Fruit fly (Drosophila melanogaster) whole organism, pupa: Measurements from ENCODE around the gene CG5026.

Experiments
- CG10348 ChIP-seq: fragments of 200-800 bp; sonication (Bioruptor generic); IDR thresholded peaks from 2 replicates; pipeline ENCODE4 v1.3.6; 2022; ENCODE audit warnings: missing biosample characterization, missing genetic modification characterization
- CG12605 ChIP-seq: fragments of 200-800 bp; sonication (Bioruptor generic); IDR thresholded peaks from 2 replicates; pipeline ENCODE4 v1.3.6; 2022; ENCODE audit warnings: missing biosample characterization, missing genetic modification characterization
- CG13204 ChIP-seq: fragments of 200-800 bp; sonication (Bioruptor generic); optimal IDR thresholded peaks from 2 replicates; lab custom pipeline; 2018; ENCODE audit warnings: missing biosample characterization, mild to moderate bottlenecking, missing genetic modification characterization, moderate library complexity
- CG14655 ChIP-seq: fragments of 200-800 bp; sonication (Bioruptor generic); optimal IDR thresholded peaks from 3 replicates; lab custom pipeline; 2017; ENCODE audit warnings: mild to moderate bottlenecking, missing biosample characterization, missing genetic modification reagents, missing genetic modification characterization
- CG15710 ChIP-seq: fragments of 200-800 bp; sonication (Bioruptor generic); optimal IDR thresholded peaks from 2 replicates; lab custom pipeline; 2018; ENCODE audit warnings: missing biosample characterization, mild to moderate bottlenecking, missing genetic modification characterization, moderate library complexity
- CG17806 ChIP-seq: fragments of 200-800 bp; sonication (Bioruptor generic); optimal IDR thresholded peaks from 2 replicates; lab custom pipeline; 2018; ENCODE audit warnings: missing biosample characterization, mild to moderate bottlenecking, missing genetic modification characterization, moderate library complexity
- CG32121 ChIP-seq: fragments of 200-800 bp; sonication (Bioruptor generic); IDR thresholded peaks from 2 replicates; pipeline ENCODE4 v1.3.6; 2022; ENCODE audit warnings: missing biosample characterization, missing genetic modification characterization
- CG34367 ChIP-seq: fragments of 200-800 bp; sonication (Bioruptor generic); optimal IDR thresholded peaks from 2 replicates; lab custom pipeline; 2018; ENCODE audit warnings: missing biosample characterization, mild to moderate bottlenecking, missing genetic modification characterization
- CG4496 ChIP-seq: fragments of 200-800 bp; sonication (Bioruptor generic); IDR thresholded peaks from 3 replicates; pipeline ENCODE4 v1.3.6; 2022; ENCODE audit warnings: missing biosample characterization, missing genetic modification characterization
- CG8159 ChIP-seq: fragments of 200-800 bp; sonication (Bioruptor generic); optimal IDR thresholded peaks from 3 replicates; lab custom pipeline; 2018; ENCODE audit warnings: missing biosample characterization, mild to moderate bottlenecking, missing genetic modification characterization, moderate library complexity
- CG8301 ChIP-seq: fragments of 200-800 bp; sonication (Bioruptor generic); optimal IDR thresholded peaks from 2 replicates; lab custom pipeline; 2018; ENCODE audit warnings: missing biosample characterization, mild to moderate bottlenecking, missing genetic modification characterization
- CG9948 ChIP-seq: fragments of 200-800 bp; sonication (Bioruptor generic); optimal IDR thresholded peaks from 2 replicates; lab custom pipeline; 2018; ENCODE audit warnings: missing biosample characterization, mild to moderate bottlenecking, missing genetic modification characterization, moderate library complexity
- D1 ChIP-seq: fragments of 200-800 bp; sonication (Bioruptor generic); optimal IDR thresholded peaks from 2 replicates; lab custom pipeline; 2018; ENCODE audit warnings: missing biosample characterization, mild to moderate bottlenecking, missing genetic modification characterization, moderate library complexity
- EcR ChIP-seq: fragments of 200-800 bp; sonication (Bioruptor generic); optimal IDR thresholded peaks from 3 replicates; lab custom pipeline; 2019; ENCODE audit warnings: missing biosample characterization, missing genetic modification characterization, mild to moderate bottlenecking, moderate library complexity, missing genetic modification reagents
- Ets98B ChIP-seq: fragments of 200-800 bp; sonication (Bioruptor generic); IDR thresholded peaks from 2 replicates; pipeline ENCODE4 v1.3.6; 2022; ENCODE audit warnings: missing biosample characterization, missing genetic modification characterization
- Pif1A ChIP-seq: fragments of 200-800 bp; sonication (Bioruptor generic); optimal IDR thresholded peaks from 3 replicates; lab custom pipeline; 2016; ENCODE audit warnings: missing biosample characterization, missing genetic modification characterization
- Pif1B ChIP-seq: fragments of 200-800 bp; sonication (Bioruptor generic); optimal IDR thresholded peaks from 3 replicates; lab custom pipeline; 2016; ENCODE audit warnings: missing biosample characterization, missing genetic modification characterization
- Snoo ChIP-seq: fragments of 200-800 bp; sonication (Bioruptor generic); optimal IDR thresholded peaks from 3 replicates; lab custom pipeline; 2017; ENCODE audit warnings: missing biosample characterization, mild to moderate bottlenecking, missing genetic modification characterization, inconsistent platforms
- fd96Ca ChIP-seq: fragments of 200-800 bp; sonication (Bioruptor generic); IDR thresholded peaks from 3 replicates; pipeline ENCODE4 v1.3.6; 2022; ENCODE audit warnings: missing biosample characterization, missing genetic modification characterization
- gl ChIP-seq: fragments of 200-800 bp; sonication (Bioruptor generic); optimal IDR thresholded peaks from 2 replicates; lab custom pipeline; 2018; ENCODE audit warnings: missing biosample characterization, mild to moderate bottlenecking, missing genetic modification characterization
- rn ChIP-seq: fragments of 200-800 bp; sonication (Bioruptor generic); IDR thresholded peaks from 2 replicates; pipeline ENCODE4 v1.3.6; 2022; ENCODE audit warnings: missing biosample characterization, missing genetic modification characterization

The CG5026 gene

dm6 chr3L:8968437-8968836 is at the start of gene CG5026:
Gene CG5026 (plus strand): TSS chr3L:8968528.
- TF ChIP-seq EcR (GFP tag; lab: Kevin White, UChicago): peak; percentile 2
- TF ChIP-seq Pif1B (GFP tag; lab: Kevin White, UChicago): no peak
- TF ChIP-seq, all 21 proteins: peak for 1

- TF ChIP-seq CG17806 (tag; lab: Kevin White, UChicago): no peak
- TF ChIP-seq, all 21 proteins: peak for 0
Measured at dm6 chr3L:8919678-8920077, 48.6 kb upstream of the CG5026 start.

dm6 chr3L:8920710-8921109 is 47.6 kb upstream of the CG5026 start:
- TF ChIP-seq CG9948 (tag; lab: Kevin White, UChicago) (peak; percentile 53), Pif1A (GFP tag; lab: Kevin White, UChicago) (peak; percentile 80), CG17806 (tag; lab: Kevin White, UChicago) (peak; percentile 52), CG4496 (GFP tag; lab: Robert Waterston, UW) (peak; percentile 93), rn (GFP tag; lab: Robert Waterston, UW) (peak; percentile 66), D1 (no peak), CG13204 (no peak), EcR (GFP tag; lab: Kevin White, UChicago) (peak; percentile 17), Pif1B (GFP tag; lab: Kevin White, UChicago) (peak; percentile 34), CG14655 (GFP tag; lab: Kevin White, UChicago) (peak; percentile 76), Snoo (tag; lab: Kevin White, UChicago) (peak; percentile 8), CG15710 (tag; lab: Kevin White, UChicago) (peak; percentile 36), fd96Ca (GFP tag; lab: Robert Waterston, UW) (peak; percentile 91), CG34367 (tag; lab: Kevin White, UChicago) (peak; percentile 26), CG8159 (tag; lab: Kevin White, UChicago) (peak; percentile 39), gl (tag; lab: Kevin White, UChicago) (no peak), CG10348 (GFP tag; lab: Robert Waterston, UW) (peak; percentile 55; the same call in 1 of the 2 replicates), Ets98B (GFP tag; lab: Robert Waterston, UW) (peak; percentile 94), CG32121 (GFP tag; lab: Robert Waterston, UW) (peak; percentile 94), CG12605 (GFP tag; lab: Robert Waterston, UW) (peak; percentile 88), CG8301 (peak; percentile 79)
- TF ChIP-seq, all 21 proteins: peak for 18

DNA sequence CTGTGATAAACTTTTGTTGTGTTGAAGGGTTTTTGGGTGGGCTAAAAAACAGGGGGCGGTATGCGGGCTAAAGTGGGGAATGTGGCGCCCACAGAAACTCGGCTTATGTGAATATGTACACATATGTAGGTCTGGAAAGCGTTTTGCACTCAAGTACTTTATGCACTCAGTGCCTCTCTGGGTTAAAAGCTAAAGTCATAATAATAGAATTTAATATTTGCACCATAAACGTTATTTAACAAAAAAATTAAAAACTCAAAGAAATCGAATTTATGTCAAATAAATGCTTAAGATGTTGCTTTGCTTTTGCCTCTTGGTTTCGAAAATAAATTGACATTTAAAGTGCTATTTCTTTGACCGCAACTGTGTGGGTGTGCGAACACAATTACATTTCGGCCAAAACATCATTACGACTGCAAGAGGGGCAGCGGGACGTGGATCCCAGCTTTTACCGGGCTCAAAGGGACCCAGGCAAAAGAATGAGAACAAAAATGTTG is 43.9 kb upstream of the CG5026 start:
- TF ChIP-seq Snoo (tag; lab: Kevin White, UChicago) (no peak), CG32121 (GFP tag; lab: Robert Waterston, UW) (peak; percentile 59), rn (GFP tag; lab: Robert Waterston, UW) (no peak), CG4496 (GFP tag; lab: Robert Waterston, UW) (peak; percentile 43; the same call in 2 of the 3 replicates), CG8301 (no peak), CG14655 (GFP tag; lab: Kevin White, UChicago) (peak; percentile 29), CG15710 (tag; lab: Kevin White, UChicago) (peak; percentile 10), CG10348 (GFP tag; lab: Robert Waterston, UW) (no peak), Ets98B (GFP tag; lab: Robert Waterston, UW) (peak; percentile 48; the same call in 1 of the 2 replicates), CG9948 (tag; lab: Kevin White, UChicago) (peak; percentile 6), CG12605 (GFP tag; lab: Robert Waterston, UW) (peak; percentile 43), CG34367 (tag; lab: Kevin White, UChicago) (no peak)

- 0 out of 3 replicates have a peak, but pooled peaks have one; percentile 18 for TF ChIP-seq CG4496 (GFP tag; lab: Robert Waterston, UW)
- no peak for TF ChIP-seq CG10348 (GFP tag; lab: Robert Waterston, UW)
Measured at dm6 chr3L:8924999-8925398, 43.3 kb upstream of the CG5026 start.

DNA sequence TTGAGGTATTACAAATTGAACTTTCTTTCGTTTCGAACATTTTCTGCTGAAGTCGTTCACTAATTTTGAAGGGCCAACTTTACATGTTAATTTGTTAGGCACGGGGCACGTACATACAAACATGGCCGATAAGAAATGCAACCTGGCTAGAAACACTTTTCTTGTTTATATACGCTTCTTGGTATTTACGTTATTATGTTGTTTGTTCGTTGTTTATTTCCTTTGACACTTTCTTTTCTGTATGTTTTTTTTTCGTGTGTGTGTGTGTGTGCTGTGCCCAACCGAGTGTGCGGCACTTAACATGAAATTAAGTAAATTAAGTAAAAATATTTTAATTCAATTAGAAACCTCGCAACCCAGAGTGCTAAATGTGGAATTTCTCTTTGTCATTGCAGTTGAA is 42.6 kb upstream of the CG5026 start:
- TF ChIP-seq CG4496 (GFP tag; lab: Robert Waterston, UW): no peak
- no peak for TF ChIP-seq Pif1A (GFP tag; lab: Kevin White, UChicago)
- no peak for TF ChIP-seq gl (tag; lab: Kevin White, UChicago)
- TF ChIP-seq CG34367 (tag; lab: Kevin White, UChicago): no peak
- TF ChIP-seq CG15710 (tag; lab: Kevin White, UChicago): no peak
- no peak for TF ChIP-seq Pif1B (GFP tag; lab: Kevin White, UChicago)
- no peak for TF ChIP-seq CG13204
- TF ChIP-seq Snoo (tag; lab: Kevin White, UChicago): no peak
- no peak for TF ChIP-seq EcR (GFP tag; lab: Kevin White, UChicago)
- no peak for TF ChIP-seq CG10348 (GFP tag; lab: Robert Waterston, UW)
- TF ChIP-seq fd96Ca (GFP tag; lab: Robert Waterston, UW): no peak
- no peak for TF ChIP-seq CG14655 (GFP tag; lab: Kevin White, UChicago)

DNA sequence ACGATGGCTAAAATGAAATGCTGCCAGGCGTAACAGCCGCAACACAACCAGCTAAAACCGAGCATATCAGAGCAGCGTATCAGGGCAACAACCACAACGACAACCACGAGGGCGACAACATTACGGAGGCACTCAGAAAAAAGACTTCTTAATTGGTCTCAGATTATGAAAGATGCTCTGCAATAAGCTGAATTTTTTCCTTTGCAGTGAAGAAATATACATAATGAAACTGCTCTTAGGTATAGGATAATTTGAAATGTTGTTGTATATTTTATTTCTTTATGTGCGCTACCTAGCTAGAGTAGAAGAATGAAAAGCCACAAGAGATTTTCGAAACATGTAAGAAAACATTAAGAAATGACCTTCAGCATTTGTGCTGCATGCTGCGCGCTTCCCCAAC is 38.8 kb upstream of the CG5026 start:
- 0 out of 3 replicates have a peak, but pooled peaks have one; percentile 43 for TF ChIP-seq CG4496 (GFP tag; lab: Robert Waterston, UW)
- peak; percentile 14 for TF ChIP-seq CG9948 (tag; lab: Kevin White, UChicago)
- TF ChIP-seq CG14655 (GFP tag; lab: Kevin White, UChicago): no peak
